Worm (Caenorhabditis elegans): ENCODE measurements around the gene F07G6.8.

- no peak for TF ChIP-seq tbx-11 (GFP tag; IDR thresholded peaks at IDR 0.05)
- no peak for TF ChIP-seq sea-1 (GFP tag; conservative IDR thresholded peaks at IDR 0.05)
- no peak for TF ChIP-seq aly-1 (tag; optimal IDR thresholded peaks at IDR 0.05)
- no peak for TF ChIP-seq hmg-4 (GFP tag; optimal IDR thresholded peaks at IDR 0.05)
- TF ChIP-seq scrt-1 (GFP tag; IDR thresholded peaks at IDR 0.05): no peak
- no peak for TF ChIP-seq ama-1 (optimal IDR thresholded peaks at IDR 0.05)
- no peak for TF ChIP-seq tra-4 (tag; optimal IDR thresholded peaks at IDR 0.05)
- no peak for TF ChIP-seq B0310.2 (tag; optimal IDR thresholded peaks at IDR 0.05)
Measured at ce11 chrX:1675879-1676278, 44.4 kb downstream of the F07G6.8 start.

All from whole organism, early embryonic.